Worm (Caenorhabditis elegans) whole organism, L4 larva: ENCODE measurements around the gene srh-200.

Source experiments
- Y48G9A.11 ChIP-seq: fragments of 200-800 bp; sonication (Bioruptor generic); IDR thresholded peaks from 2 replicates; pipeline ENCODE4 v1.3.6; 2022; ENCODE audit warnings: missing genetic modification reagents, missing genetic modification characterization, missing compliant biosample characterization
- ZK546.5 ChIP-seq, 2 experiments: sonication (generic microtip); optimal IDR thresholded peaks; 2 replicates each; lab custom pipeline; 2017; ENCODE audit warnings: missing biosample characterization in 2 of 2, missing genetic modification characterization in 2 of 2
- ama-1 ChIP-seq: fragments of 150-350 bp; optimal IDR thresholded peaks from 2 replicates; lab custom pipeline; 2014; ENCODE audit warnings: inconsistent platforms, mixed read lengths
- dve-1 ChIP-seq: sonication (generic microtip); optimal IDR thresholded peaks from 2 replicates; lab custom pipeline; 2017; ENCODE audit warnings: antibody characterized with exemption, mild to moderate bottlenecking, missing genetic modification characterization, missing compliant biosample characterization; ENCODE audit not compliant: insufficient read depth
- snpc-4 ChIP-seq: fragments of 150-350 bp; optimal IDR thresholded peaks from 2 replicates; lab custom pipeline; 2014; ENCODE audit warnings: missing biosample characterization, missing genetic modification characterization
- ztf-7 ChIP-seq: fragments of 150-350 bp; optimal IDR thresholded peaks from 2 replicates; lab custom pipeline; 2014; ENCODE audit warnings: missing biosample characterization, missing genetic modification characterization

DNA sequence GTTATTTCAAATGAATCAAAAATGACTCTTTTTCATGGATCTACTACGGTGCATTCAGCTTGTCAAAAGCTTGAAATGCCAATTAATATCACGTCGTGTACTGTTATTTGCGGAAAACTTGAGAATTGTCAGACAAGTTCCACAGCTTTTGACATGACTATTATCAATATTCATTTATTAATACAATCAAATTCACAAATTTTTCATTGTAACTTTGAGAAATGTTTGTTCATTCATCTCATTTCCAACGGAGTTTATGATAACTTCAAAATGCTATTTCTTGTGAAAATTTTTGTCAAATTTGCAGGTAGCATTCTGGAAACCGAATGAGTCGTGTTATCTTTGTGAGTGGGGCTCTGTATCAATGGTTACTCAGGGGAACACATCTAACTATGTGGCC is 35.4 kb downstream of the srh-200 start, which contains the start of gene C50E3.15:
- TF ChIP-seq ama-1 (lab: Kevin White, UChicago) (no peak), snpc-4 (no peak), Y48G9A.11 (GFP tag; lab: Robert Waterston, UW) (no peak), ZK546.5 (tag; optimal IDR thresholded peaks at IDR 0.05; lab: Kevin White, UChicago) (no peak), dve-1 (tag; lab: Kevin White, UChicago) (no peak), ztf-7 (no peak)
